Worm (Caenorhabditis elegans) whole organism, L4/young adult: ENCODE measurements around the gene nas-7.

Experiments used
- W03F9.2 ChIP-seq: fragments of 150-350 bp; optimal IDR thresholded peaks from 2 replicates; lab custom pipeline; 2014; ENCODE audit warnings: missing biosample characterization, missing genetic modification characterization
- him-1 ChIP-seq: sonication (generic microtip); optimal IDR thresholded peaks from 2 replicates; lab custom pipeline; 2016; ENCODE audit warnings: missing genotype, missing genetic modification reagents, missing genetic modification characterization, missing compliant biosample characterization

DNA sequence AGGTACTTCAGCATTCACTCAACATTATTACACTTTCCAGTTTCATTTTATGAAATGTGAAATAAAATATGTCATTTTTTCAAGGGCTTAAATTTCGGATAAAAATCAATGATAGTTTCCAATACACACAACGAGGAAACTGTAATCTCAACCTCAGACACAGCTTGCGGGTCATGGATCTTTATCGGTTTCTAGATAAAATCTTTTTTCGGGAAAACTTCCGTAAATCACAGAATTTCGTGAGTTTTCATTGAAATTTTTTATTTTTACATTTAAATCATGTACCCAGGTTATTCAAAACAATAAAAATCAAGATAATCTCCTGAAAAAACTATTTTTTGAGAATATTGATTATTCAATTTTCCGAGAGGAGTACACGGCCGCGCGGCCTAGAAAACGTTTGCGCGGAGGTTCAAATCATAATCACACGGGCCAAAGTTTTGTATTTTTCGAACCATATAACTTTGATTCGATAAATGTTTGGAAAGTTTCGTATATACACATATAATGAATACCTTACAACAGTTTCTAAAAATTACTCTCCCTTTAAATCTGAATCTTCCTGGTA lies 5.2 kb downstream of the nas-7 start:
- TF ChIP-seq him-1 (tag; lab: Kevin White, UChicago) = peak; percentile 9
- no peak for TF ChIP-seq W03F9.2 (tag; lab: Kevin White, UChicago)
